Worm (Caenorhabditis elegans): ENCODE results near the gene C13A2.5.

The C13A2.5 gene

DNA sequence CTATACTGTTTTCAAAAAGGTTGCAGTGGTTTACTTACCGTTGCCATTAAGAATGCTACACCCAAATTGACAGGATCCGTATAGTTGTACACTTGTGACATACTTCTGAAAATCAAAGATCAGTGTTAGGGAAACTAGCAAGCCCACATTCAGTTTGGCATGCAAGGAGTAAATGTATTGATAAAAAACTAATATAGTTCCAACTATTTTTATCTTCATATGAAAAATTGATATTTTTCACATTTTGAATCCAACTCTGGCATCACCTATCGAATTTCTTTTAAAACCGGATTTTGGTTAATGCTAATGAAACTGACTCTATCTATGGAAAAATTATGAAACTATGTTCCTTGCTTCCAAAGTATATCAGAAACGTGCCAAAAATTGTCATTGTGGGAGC, 49.7 kb downstream of the C13A2.5 start, which contains the start of gene srx-92:
srx-92 (minus strand) TSS at position 101 of the 400 bp plus-strand sequence.
- no peak for TF ChIP-seq nhr-85 (tag)
- TF ChIP-seq aha-1 (tag; optimal IDR thresholded peaks at IDR 0.05): no peak
- TF ChIP-seq snu-23 (GFP tag; optimal IDR thresholded peaks at IDR 0.05): no peak
- TF ChIP-seq elt-3 (tag; optimal IDR thresholded peaks at IDR 0.05): no peak
- TF ChIP-seq unc-130 (tag; optimal IDR thresholded peaks at IDR 0.05): no peak
- no peak for TF ChIP-seq alr-1 (tag; optimal IDR thresholded peaks at IDR 0.05; ENCODE audit: borderline replicate concordance)
- TF ChIP-seq elt-2 (tag; optimal IDR thresholded peaks at IDR 0.05): no peak
- TF ChIP-seq sup-37 (GFP tag; optimal IDR thresholded peaks at IDR 0.05): no peak
- TF ChIP-seq lin-13 (GFP tag; optimal IDR thresholded peaks at IDR 0.05): no peak
- TF ChIP-seq lir-3 (tag; optimal IDR thresholded peaks at IDR 0.05; ENCODE audit: poor library complexity): no peak
- no peak for TF ChIP-seq vab-15 (tag; optimal IDR thresholded peaks at IDR 0.05)
- TF ChIP-seq nhr-28 (tag; optimal IDR thresholded peaks at IDR 0.05): no peak

DNA sequence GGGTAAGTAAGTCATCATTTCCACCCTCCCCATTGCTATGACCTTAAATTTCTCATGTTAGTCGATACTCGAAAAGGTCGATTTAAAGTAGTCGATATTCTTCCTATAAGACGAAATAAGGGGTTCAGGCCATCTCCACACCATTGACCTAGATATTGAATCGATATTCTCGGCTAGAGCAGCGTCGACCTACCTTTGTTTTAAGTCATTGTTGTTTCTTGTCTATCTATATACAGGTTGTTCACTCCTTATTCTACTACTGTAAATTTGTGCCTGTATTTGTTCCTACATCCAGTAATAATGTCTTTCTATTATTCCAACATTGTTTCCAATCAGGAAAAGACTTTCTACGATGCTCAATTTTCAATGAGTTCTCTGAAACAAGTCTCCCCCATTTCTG, 51.3 kb downstream of the C13A2.5 start, which contains the start of gene F10G2.4:
F10G2.4 (plus strand) TSS at position 301 of the 400 bp plus-strand sequence.
- no peak for TF ChIP-seq fkh-4 (tag; optimal IDR thresholded peaks at IDR 0.05; ENCODE audit: borderline replicate concordance)

All from whole organism, L1 larva.